Fruit fly (Drosophila melanogaster) whole organism, prepupa: ENCODE data around the gene CG14439.

Experiments used
- CG6163 ChIP-seq: fragments of 200-800 bp; sonication (Bioruptor generic); IDR thresholded peaks from 3 replicates; pipeline ENCODE4 v1.3.6; 2022; ENCODE audit warnings: missing biosample characterization, missing genetic modification characterization
- CG6792 ChIP-seq: fragments of 200-800 bp; sonication (Bioruptor generic); optimal IDR thresholded peaks from 3 replicates; lab custom pipeline; 2016; ENCODE audit warnings: missing biosample characterization, missing genetic modification characterization
- CG6854 ChIP-seq: fragments of 200-800 bp; sonication (Bioruptor generic); optimal IDR thresholded peaks from 2 replicates; lab custom pipeline; 2017; ENCODE audit warnings: missing biosample characterization, mild to moderate bottlenecking, missing genetic modification characterization
- fd85E ChIP-seq: fragments of 200-800 bp; sonication (Bioruptor generic); optimal IDR thresholded peaks from 3 replicates; lab custom pipeline; 2016; ENCODE audit warnings: missing biosample characterization, missing genetic modification characterization
- spab ChIP-seq: fragments of 200-800 bp; sonication (Bioruptor generic); optimal IDR thresholded peaks from 2 replicates; lab custom pipeline; 2017; ENCODE audit warnings: missing biosample characterization, mild to moderate bottlenecking, missing genetic modification characterization, missing genetic modification reagents

DNA sequence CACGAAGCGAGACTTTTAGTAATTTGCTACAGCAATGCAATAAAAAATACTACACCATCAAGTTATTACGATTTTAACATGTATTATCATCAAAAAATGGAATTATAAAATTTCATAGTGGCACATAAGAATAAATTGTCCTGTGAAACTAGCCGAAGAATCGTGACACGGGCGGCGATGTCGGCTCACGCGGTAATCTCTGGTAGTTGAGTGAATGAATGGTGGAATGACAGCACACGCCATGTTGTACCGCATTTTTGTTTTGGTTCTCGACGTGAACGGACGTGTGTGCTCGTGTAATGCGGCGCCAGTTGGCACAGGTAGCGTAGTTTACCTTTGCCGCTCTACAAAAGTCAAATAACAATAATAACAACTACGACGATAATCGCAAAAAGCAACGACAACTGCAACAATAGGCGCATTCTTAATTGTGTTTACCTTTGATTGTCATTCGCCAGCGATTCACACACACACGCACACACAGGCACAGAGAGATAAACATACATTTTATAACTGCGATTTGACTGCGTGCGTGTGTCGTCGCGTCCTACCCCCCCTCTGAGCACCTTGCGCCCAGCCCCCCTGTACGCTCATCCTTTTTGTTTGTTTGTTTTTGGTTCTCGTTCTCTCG, 48.0 kb upstream of the CG14439 start, which contains the start of gene CG14441:
- TF ChIP-seq CG6163 (GFP tag; lab: Robert Waterston, UW) = peak; percentile 54; the same call in 1 of the 3 replicates
- TF ChIP-seq fd85E (GFP tag; lab: Kevin White, UChicago) = no peak
- peak; percentile 55 for TF ChIP-seq CG6854
- peak; percentile 47 for TF ChIP-seq CG6792
- no peak for TF ChIP-seq spab (GFP tag; lab: Kevin White, UChicago)
